Worm (Caenorhabditis elegans): Measurements from ENCODE around the gene gpa-2.
A peak's percentile ranks its signal among the peaks of the same experiment; 100 is the strongest.

The gpa-2 gene

ce11 chrV:8351371-8351770, 19.4 kb upstream of the gpa-2 start, which contains the start of gene srsx-22:
Gene srsx-22 (plus strand): TSS chrV:8351671.
- no peak for TF ChIP-seq elt-2 (tag; optimal IDR thresholded peaks at IDR 0.05)
- TF ChIP-seq ceh-63 (GFP tag; optimal IDR thresholded peaks at IDR 0.05) = no peak
- no peak for TF ChIP-seq nhr-84 (tag; optimal IDR thresholded peaks at IDR 0.05)
- TF ChIP-seq dpl-1 (GFP tag; optimal IDR thresholded peaks at IDR 0.05) = no peak
- no peak for TF ChIP-seq hlh-4 (tag; optimal IDR thresholded peaks at IDR 0.05)
- no peak for TF ChIP-seq ceh-82 (tag; optimal IDR thresholded peaks at IDR 0.05)
- TF ChIP-seq rnt-1 (tag; optimal IDR thresholded peaks at IDR 0.05) = no peak
- no peak for TF ChIP-seq pqm-1 (tag; optimal IDR thresholded peaks at IDR 0.05)
- no peak for TF ChIP-seq nhr-11 (tag; optimal IDR thresholded peaks at IDR 0.05)
- no peak for TF ChIP-seq unc-30 (tag; optimal IDR thresholded peaks at IDR 0.05)
- TF ChIP-seq tbx-2 (tag; optimal IDR thresholded peaks at IDR 0.05) = no peak
- TF ChIP-seq ceh-88 (GFP tag; IDR thresholded peaks at IDR 0.05) = no peak
- no peak for TF ChIP-seq sptf-1 (tag; optimal IDR thresholded peaks at IDR 0.05)
- TF ChIP-seq nhr-237 (tag; optimal IDR thresholded peaks at IDR 0.05) = no peak
- TF ChIP-seq nhr-28 (tag; optimal IDR thresholded peaks at IDR 0.05) = no peak

- TF ChIP-seq lin-15B (tag; optimal IDR thresholded peaks at IDR 0.05) (no peak), C04F5.9 (tag; optimal IDR thresholded peaks at IDR 0.05) (no peak), mab-9 (GFP tag; IDR thresholded peaks at IDR 0.05) (no peak), pag-3 (tag; optimal IDR thresholded peaks at IDR 0.05; ENCODE audit: borderline replicate concordance, insufficient read depth) (no peak), C34B4.2 (tag; optimal IDR thresholded peaks at IDR 0.05) (no peak), unc-130 (tag; optimal IDR thresholded peaks at IDR 0.05) (no peak), nhr-237 (tag; optimal IDR thresholded peaks at IDR 0.05) (no peak), lin-13 (GFP tag; optimal IDR thresholded peaks at IDR 0.05) (no peak), tlp-1 (tag; optimal IDR thresholded peaks at IDR 0.05) (no peak), elt-2 (tag; optimal IDR thresholded peaks at IDR 0.05) (no peak), lin-14 (GFP tag; optimal IDR thresholded peaks at IDR 0.05) (no peak), nhr-12 (tag; optimal IDR thresholded peaks at IDR 0.05) (no peak), nhr-28 (tag; optimal IDR thresholded peaks at IDR 0.05) (no peak)
Measured at ce11 chrV:8355435-8356212, 15.2 kb upstream of the gpa-2 start, which contains the start of gene mom-2. Gene mom-2 (plus strand): TSS chrV:8355988.

DNA sequence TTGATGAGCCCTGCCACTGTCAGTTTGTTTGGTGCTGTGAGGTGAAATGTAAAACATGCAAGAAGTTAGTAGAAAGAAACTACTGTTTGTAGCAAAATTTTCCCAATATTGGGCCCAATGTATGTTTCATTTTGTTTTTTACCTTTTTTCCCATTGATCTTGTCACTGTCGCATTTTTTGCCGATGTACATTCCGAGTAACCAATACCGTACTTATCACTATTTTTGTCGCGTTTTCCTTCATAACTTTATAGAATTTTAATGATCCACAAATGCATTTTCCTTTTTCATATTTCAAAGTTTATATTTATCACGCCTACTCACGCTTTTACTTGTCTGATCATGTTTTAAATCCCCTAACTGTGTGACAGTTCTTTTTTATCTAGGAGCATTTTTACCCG, 13.0 kb upstream of the gpa-2 start:
- TF ChIP-seq mef-2 (tag; optimal IDR thresholded peaks at IDR 0.05) = no peak
- no peak for TF ChIP-seq ceh-90 (tag; optimal IDR thresholded peaks at IDR 0.05)
- no peak for TF ChIP-seq lin-15B (tag; optimal IDR thresholded peaks at IDR 0.05)
- TF ChIP-seq ceh-88 (GFP tag; IDR thresholded peaks at IDR 0.05) = no peak
- no peak for TF ChIP-seq mab-9 (GFP tag; IDR thresholded peaks at IDR 0.05)
- TF ChIP-seq unc-62 (GFP tag; optimal IDR thresholded peaks at IDR 0.05) = no peak
- TF ChIP-seq blmp-1 (tag; optimal IDR thresholded peaks at IDR 0.05) = no peak
- TF ChIP-seq sptf-1 (tag; optimal IDR thresholded peaks at IDR 0.05) = no peak
- TF ChIP-seq tlp-1 (tag; optimal IDR thresholded peaks at IDR 0.05) = no peak
- TF ChIP-seq vab-15 (tag; optimal IDR thresholded peaks at IDR 0.05) = no peak
- TF ChIP-seq fos-1 (tag; optimal IDR thresholded peaks at IDR 0.05) = no peak
- no peak for TF ChIP-seq nhr-90 (tag; optimal IDR thresholded peaks at IDR 0.05; ENCODE audit: poor library complexity)
- TF ChIP-seq egl-27 (tag; optimal IDR thresholded peaks at IDR 0.05) = no peak
- no peak for TF ChIP-seq unc-86 (tag; optimal IDR thresholded peaks at IDR 0.05)
- no peak for TF ChIP-seq hlh-4 (tag; optimal IDR thresholded peaks at IDR 0.05)

- TF ChIP-seq isw-1 (GFP tag; IDR thresholded peaks at IDR 0.05) (no peak), efl-1 (optimal IDR thresholded peaks at IDR 0.05) (no peak), efl-1 (GFP tag; optimal IDR thresholded peaks at IDR 0.05 in 1 of 2) (peak in 1 of 2 experiments; percentile 63)
Measured at ce11 chrV:8358702-8359101, 12.1 kb upstream of the gpa-2 start.

Measured in whole organism, L1 larva.